Fruit fly (Drosophila melanogaster) whole organism, embryonic: Measurements from ENCODE around the gene Gdh.

ENCODE experiments used
- Adf1 ChIP-seq: fragments of 200-800 bp; sonication (Bioruptor generic); IDR thresholded peaks from 2 replicates; pipeline ENCODE4 v1.3.6; 2022; ENCODE audit warnings: missing biosample characterization, missing genetic modification characterization
- CG1024 ChIP-seq: fragments of 200-800 bp; sonication (Bioruptor generic); IDR thresholded peaks from 2 replicates; pipeline ENCODE4 v1.3.6; 2022; ENCODE audit warnings: missing biosample characterization, missing genetic modification characterization
- CG1233 ChIP-seq: fragments of 200-800 bp; sonication (Bioruptor generic); optimal IDR thresholded peaks from 4 replicates; lab custom pipeline; 2018; ENCODE audit warnings: missing biosample characterization, mild to moderate bottlenecking, missing genetic modification characterization
- CG14014 ChIP-seq: fragments of 200-800 bp; sonication (Bioruptor generic); IDR thresholded peaks from 2 replicates; pipeline ENCODE4 v1.3.6; 2022; ENCODE audit warnings: missing biosample characterization, missing genetic modification characterization
- CG14710 ChIP-seq: fragments of 200-800 bp; sonication (Bioruptor generic); optimal IDR thresholded peaks from 3 replicates; lab custom pipeline; 2019; ENCODE audit warnings: missing biosample characterization, mild to moderate bottlenecking, missing genetic modification characterization, moderate library complexity
- CG15269 ChIP-seq: fragments of 200-800 bp; sonication (Bioruptor generic); optimal IDR thresholded peaks from 2 replicates; lab custom pipeline; 2018; ENCODE audit warnings: missing biosample characterization, mild to moderate bottlenecking, missing genetic modification characterization, moderate library complexity
- CG1647 ChIP-seq: fragments of 200-800 bp; sonication (Bioruptor generic); optimal IDR thresholded peaks from 3 replicates; lab custom pipeline; 2016; ENCODE audit warnings: missing biosample characterization, missing genetic modification characterization
- CG18599 ChIP-seq: fragments of 200-800 bp; sonication (Bioruptor generic); optimal IDR thresholded peaks from 3 replicates; lab custom pipeline; 2017; ENCODE audit warnings: missing biosample characterization, missing genetic modification characterization, mild to moderate bottlenecking, moderate library complexity, missing genetic modification reagents
- CG18619 ChIP-seq: fragments of 200-800 bp; sonication (Bioruptor generic); optimal IDR thresholded peaks from 3 replicates; lab custom pipeline; 2017; ENCODE audit warnings: missing biosample characterization, mild to moderate bottlenecking, missing genetic modification characterization
- CG30403 ChIP-seq: fragments of 200-800 bp; sonication (Bioruptor generic); optimal IDR thresholded peaks from 3 replicates; lab custom pipeline; 2016; ENCODE audit warnings: missing biosample characterization, missing genetic modification characterization
- CG30431 ChIP-seq: fragments of 200-800 bp; sonication (Bioruptor generic); optimal IDR thresholded peaks from 2 replicates; lab custom pipeline; 2017; ENCODE audit warnings: missing biosample characterization, missing genetic modification characterization
- CG3407 ChIP-seq: fragments of 200-800 bp; sonication (Bioruptor generic); optimal IDR thresholded peaks from 2 replicates; lab custom pipeline; 2018; ENCODE audit warnings: missing biosample characterization, mild to moderate bottlenecking, missing genetic modification characterization
- CG3726 ChIP-seq: fragments of 200-800 bp; sonication (Bioruptor generic); IDR thresholded peaks from 3 replicates; pipeline ENCODE4, ENCODE4 v1.3.6; 2022; ENCODE audit warnings: missing biosample characterization, missing genetic modification characterization
- CG4707 ChIP-seq: fragments of 200-800 bp; sonication (Bioruptor generic); optimal IDR thresholded peaks from 2 replicates; lab custom pipeline; 2018; ENCODE audit warnings: missing biosample characterization, mild to moderate bottlenecking, missing genetic modification characterization, moderate library complexity
- CG7745 ChIP-seq: fragments of 200-800 bp; sonication (Bioruptor generic); optimal IDR thresholded peaks from 2 replicates; lab custom pipeline; 2018; ENCODE audit warnings: missing biosample characterization, mild to moderate bottlenecking, missing genetic modification characterization, moderate library complexity
- CG7963 ChIP-seq: fragments of 200-800 bp; sonication (Bioruptor generic); IDR thresholded peaks from 3 replicates; pipeline ENCODE4 v1.3.6; 2022; ENCODE audit warnings: missing biosample characterization, missing genetic modification characterization; ENCODE audit not compliant: partially characterized antibody
- CG7987 ChIP-seq: fragments of 200-800 bp; sonication (Bioruptor generic); optimal IDR thresholded peaks from 2 replicates; lab custom pipeline; 2018; ENCODE audit warnings: missing biosample characterization, mild to moderate bottlenecking, missing genetic modification characterization, moderate library complexity
- CG9797 ChIP-seq: fragments of 200-800 bp; sonication (Bioruptor generic); optimal IDR thresholded peaks from 3 replicates; lab custom pipeline; 2018; ENCODE audit warnings: missing biosample characterization, mild to moderate bottlenecking, missing genetic modification characterization
- Deaf1 ChIP-seq: fragments of 200-800 bp; optimal IDR thresholded peaks from 3 replicates; lab custom pipeline; 2019; ENCODE audit warnings: missing biosample characterization, mild to moderate bottlenecking, missing genetic modification characterization, moderate library complexity
- Drgx ChIP-seq: fragments of 200-800 bp; sonication (Bioruptor generic); IDR thresholded peaks from 2 replicates; pipeline ENCODE4 v1.3.6; 2022; ENCODE audit warnings: missing biosample characterization, missing genetic modification characterization
- E2f1 ChIP-seq: fragments of 200-800 bp; sonication (Bioruptor generic); IDR thresholded peaks from 2 replicates; pipeline ENCODE4 v1.3.6; 2022; ENCODE audit warnings: missing biosample characterization, missing genetic modification characterization
- Gsc ChIP-seq: fragments of 200-800 bp; sonication (Bioruptor generic); IDR thresholded peaks from 2 replicates; pipeline ENCODE4 v1.3.6; 2022; ENCODE audit warnings: missing biosample characterization, missing genetic modification characterization
- HHEX ChIP-seq: fragments of 200-800 bp; sonication (Bioruptor generic); optimal IDR thresholded peaks from 3 replicates; lab custom pipeline; 2017; ENCODE audit warnings: missing biosample characterization, mild to moderate bottlenecking, missing genetic modification characterization, missing genetic modification reagents
- Jarid2 ChIP-seq: fragments of 200-800 bp; sonication (Bioruptor generic); optimal IDR thresholded peaks from 3 replicates; lab custom pipeline; 2017; ENCODE audit warnings: mild to moderate bottlenecking, missing biosample characterization, missing genetic modification reagents, missing genetic modification characterization
- Max ChIP-seq: fragments of 200-800 bp; sonication (Bioruptor generic); optimal IDR thresholded peaks from 2 replicates; lab custom pipeline; 2016; ENCODE audit warnings: missing biosample characterization, mild to moderate bottlenecking, missing genetic modification characterization
- Poxn ChIP-seq: fragments of 200-800 bp; sonication (Bioruptor generic); IDR thresholded peaks from 2 replicates; pipeline ENCODE4 v1.3.6; 2022; ENCODE audit warnings: missing biosample characterization, missing genetic modification characterization
- Rfx ChIP-seq: fragments of 200-800 bp; sonication (Bioruptor generic); IDR thresholded peaks from 2 replicates; pipeline ENCODE4 v1.3.6; 2022; ENCODE audit warnings: missing biosample characterization, missing genetic modification characterization
- Rx ChIP-seq: fragments of 200-800 bp; sonication (Bioruptor generic); IDR thresholded peaks from 2 replicates; pipeline ENCODE4 v1.3.6; 2022; ENCODE audit warnings: missing biosample characterization, missing genetic modification characterization
- Six4 ChIP-seq: fragments of 200-800 bp; sonication (Bioruptor generic); optimal IDR thresholded peaks from 2 replicates; lab custom pipeline; 2016; ENCODE audit warnings: missing biosample characterization, missing genetic modification characterization
- Taf1 ChIP-seq: fragments of 200-800 bp; sonication (Bioruptor generic); IDR thresholded peaks from 2 replicates; pipeline ENCODE4 v1.3.6; 2022; ENCODE audit warnings: missing biosample characterization, missing genetic modification characterization
- Vsx1 ChIP-seq: fragments of 200-800 bp; sonication (Bioruptor generic); optimal IDR thresholded peaks from 2 replicates; lab custom pipeline; 2017; ENCODE audit warnings: missing biosample characterization, mild to moderate bottlenecking, missing genetic modification characterization, missing genetic modification reagents
- ab ChIP-seq: fragments of 200-800 bp; sonication (Bioruptor generic); optimal IDR thresholded peaks from 2 replicates; lab custom pipeline; 2016; ENCODE audit warnings: missing biosample characterization, missing genetic modification characterization
- croc ChIP-seq: fragments of 200-800 bp; sonication (Bioruptor generic); conservative IDR thresholded peaks from 3 replicates; pipeline ENCODE4 v1.3.6; 2022; ENCODE audit warnings: missing biosample characterization, missing genetic modification characterization
- dysf ChIP-seq: fragments of 200-800 bp; sonication (Bioruptor generic); IDR thresholded peaks from 3 replicates; pipeline ENCODE4 v1.3.6; 2022; ENCODE audit warnings: missing biosample characterization, missing genetic modification characterization
- emc ChIP-seq: fragments of 200-800 bp; sonication (Bioruptor generic); optimal IDR thresholded peaks from 2 replicates; lab custom pipeline; 2016; ENCODE audit warnings: missing biosample characterization, missing genetic modification characterization
- eyg ChIP-seq: fragments of 200-800 bp; sonication (Bioruptor generic); optimal IDR thresholded peaks from 3 replicates; lab custom pipeline; 2016; ENCODE audit warnings: missing biosample characterization, missing genetic modification characterization
- fd64A ChIP-seq: fragments of 200-800 bp; sonication (Bioruptor generic); optimal IDR thresholded peaks from 3 replicates; lab custom pipeline; 2018; ENCODE audit warnings: missing biosample characterization, mild to moderate bottlenecking, missing genetic modification characterization
- grn ChIP-seq: fragments of 200-800 bp; sonication (Bioruptor generic); optimal IDR thresholded peaks from 3 replicates; lab custom pipeline; 2017; ENCODE audit warnings: missing biosample characterization, missing genetic modification characterization
- knrl ChIP-seq: fragments of 200-800 bp; sonication (Bioruptor generic); IDR thresholded peaks from 3 replicates; pipeline ENCODE4 v1.3.6; 2022; ENCODE audit warnings: missing biosample characterization, missing genetic modification characterization; ENCODE audit not compliant: partially characterized antibody
- phol ChIP-seq: fragments of 200-800 bp; sonication (Bioruptor generic); optimal IDR thresholded peaks from 3 replicates; lab custom pipeline; 2018; ENCODE audit warnings: missing biosample characterization, mild to moderate bottlenecking, missing genetic modification characterization, moderate library complexity
- sd ChIP-seq: fragments of 200-800 bp; sonication (Bioruptor generic); optimal IDR thresholded peaks from 3 replicates; lab custom pipeline; 2018; ENCODE audit warnings: missing biosample characterization, mild to moderate bottlenecking, missing genetic modification characterization, moderate library complexity
- sima ChIP-seq: fragments of 200-800 bp; sonication (Bioruptor generic); optimal IDR thresholded peaks from 2 replicates; lab custom pipeline; 2016; ENCODE audit warnings: missing biosample characterization, missing genetic modification characterization
- sug ChIP-seq: fragments of 200-800 bp; optimal IDR thresholded peaks from 2 replicates; lab custom pipeline; 2019; ENCODE audit warnings: missing biosample characterization, mild to moderate bottlenecking, missing genetic modification characterization, moderate library complexity
- tap ChIP-seq: fragments of 200-800 bp; optimal IDR thresholded peaks from 3 replicates; lab custom pipeline; 2019; ENCODE audit warnings: missing biosample characterization, mild to moderate bottlenecking, missing genetic modification characterization, moderate library complexity
- ttk ChIP-seq: fragments of 200-800 bp; sonication (Bioruptor generic); IDR thresholded peaks from 2 replicates; pipeline ENCODE4 v2.1.2; 2022; ENCODE audit warnings: missing biosample characterization, missing genetic modification characterization
- tup ChIP-seq: fragments of 200-800 bp; sonication (Bioruptor generic); optimal IDR thresholded peaks from 2 replicates; lab custom pipeline; 2016; ENCODE audit warnings: missing biosample characterization, mild to moderate bottlenecking, missing genetic modification characterization, moderate library complexity
- unc-4 ChIP-seq: fragments of 200-800 bp; sonication (Bioruptor generic); IDR thresholded peaks from 2 replicates; pipeline ENCODE4 v1.3.6; 2022; ENCODE audit warnings: missing biosample characterization, missing genetic modification characterization; ENCODE audit not compliant: partially characterized antibody
- wor ChIP-seq: fragments of 200-800 bp; sonication (Bioruptor generic); IDR thresholded peaks from 2 replicates; pipeline ENCODE4 v1.3.6; 2022; ENCODE audit warnings: missing biosample characterization, missing genetic modification characterization
- z ChIP-seq: fragments of 200-800 bp; sonication (Bioruptor generic); IDR thresholded peaks from 3 replicates; pipeline ENCODE4 v1.3.6; 2022; ENCODE audit warnings: missing biosample characterization, missing genetic modification characterization

Gene Gdh

dm6 chr3R:23886270-23887095 lies 56.4 kb downstream of the Gdh start (continued):
- TF ChIP-seq CG30431 (GFP tag; lab: Kevin White, UChicago), result peak; percentile 68
- peak; percentile 81 for TF ChIP-seq CG15269 (tag; lab: Kevin White, UChicago)
- TF ChIP-seq emc (GFP tag; lab: Kevin White, UChicago), result no peak
- no peak for TF ChIP-seq Adf1 (GFP tag; lab: Robert Waterston, UW)
- peak; percentile 63 for TF ChIP-seq Rfx
- TF ChIP-seq sima (GFP tag; lab: Kevin White, UChicago), result peak; percentile 9
- TF ChIP-seq Max (GFP tag; lab: Kevin White, UChicago), result peak; percentile 81
- peak; percentile 65 for TF ChIP-seq fd64A (GFP tag; lab: Kevin White, UChicago)
- no peak for TF ChIP-seq Poxn (GFP tag; lab: Robert Waterston, UW)
- TF ChIP-seq CG4707 (GFP tag; lab: Kevin White, UChicago), result peak; percentile 74
- TF ChIP-seq CG9797 (GFP tag; lab: Kevin White, UChicago), result peak; percentile 21
- peak; percentile 15 for TF ChIP-seq ab
- TF ChIP-seq unc-4 (GFP tag; lab: Robert Waterston, UW), result no peak
- TF ChIP-seq tap (tag; lab: Kevin White, UChicago), result peak; percentile 87
- 0 out of 3 replicates have a peak, but pooled peaks have one; percentile 57 for TF ChIP-seq CG3726
- TF ChIP-seq CG18619 (GFP tag; lab: Kevin White, UChicago), result peak; percentile 71
- TF ChIP-seq CG30403 (GFP tag; lab: Kevin White, UChicago), result peak; percentile 88
- peak; percentile 70 for TF ChIP-seq Vsx1 (GFP tag; lab: Kevin White, UChicago)
- TF ChIP-seq tup (GFP tag; lab: Kevin White, UChicago), result peak; percentile 36
- TF ChIP-seq Deaf1 (tag; lab: Kevin White, UChicago), result peak; percentile 65
- TF ChIP-seq CG14014, result peak; percentile 77
- no peak; the same call in 1 of the 2 replicates for TF ChIP-seq Gsc (GFP tag; lab: Robert Waterston, UW)
- TF ChIP-seq CG18599 (GFP tag; lab: Kevin White, UChicago), result peak; percentile 73
- TF ChIP-seq Rx (GFP tag; lab: Robert Waterston, UW), result peak; percentile 59
- peak; percentile 43; the same call in 1 of the 2 replicates for TF ChIP-seq CG1024
- 0 out of 2 replicates have a peak, but pooled peaks have one; percentile 21 for TF ChIP-seq Taf1 (GFP tag; lab: Robert Waterston, UW)
- TF ChIP-seq phol (tag; lab: Kevin White, UChicago), result peak; percentile 92
- peak; percentile 72 for TF ChIP-seq wor (GFP tag; lab: Robert Waterston, UW)
- peak; percentile 54 for TF ChIP-seq Jarid2 (GFP tag; lab: Kevin White, UChicago)
- peak; percentile 82 for TF ChIP-seq E2f1 (GFP tag; lab: Robert Waterston, UW)
- TF ChIP-seq croc (GFP tag; lab: Robert Waterston, UW), result peak; percentile 89
- TF ChIP-seq CG3407 (GFP tag; lab: Kevin White, UChicago), result peak; percentile 80
- TF ChIP-seq Drgx, result peak; percentile 88
- TF ChIP-seq CG7987 (GFP tag; lab: Kevin White, UChicago), result peak; percentile 3
- peak; percentile 81 for TF ChIP-seq sd (tag; lab: Kevin White, UChicago)
- TF ChIP-seq Six4 (GFP tag; lab: Kevin White, UChicago), result peak; percentile 86
- TF ChIP-seq grn (GFP tag; lab: Kevin White, UChicago), result peak; percentile 19
- TF ChIP-seq eyg (GFP tag; lab: Kevin White, UChicago), result peak; percentile 53
- TF ChIP-seq CG7963 (GFP tag; lab: Robert Waterston, UW), result no peak
- TF ChIP-seq CG1647 (GFP tag; lab: Kevin White, UChicago), result peak; percentile 62
- TF ChIP-seq knrl, result no peak
- TF ChIP-seq z (GFP tag; lab: Robert Waterston, UW), result peak; percentile 40; the same call in 1 of the 3 replicates
- peak; percentile 81 for TF ChIP-seq ttk (GFP tag; lab: Robert Waterston, UW)
- TF ChIP-seq CG7745 (tag; lab: Kevin White, UChicago), result no peak
- peak; percentile 74 for TF ChIP-seq HHEX (GFP tag; lab: Kevin White, UChicago)
- peak; percentile 95 for TF ChIP-seq CG14710 (tag; lab: Kevin White, UChicago)
- peak; percentile 18 for TF ChIP-seq sug (tag; lab: Kevin White, UChicago)
- TF ChIP-seq CG1233 (GFP tag; lab: Kevin White, UChicago), result peak; percentile 71
- TF ChIP-seq dysf (GFP tag; lab: Robert Waterston, UW), result peak; percentile 82
